ENCODE assay signal across 1 fruit fly cellular context in genomic region chr2L:7534024-7534423, dm6.
TF ChIP-seq lines count a peak whose summit lies in the region.

No protein-coding gene starts in this region.

TF ChIP-seq in whole organism, embryonic, 481 proteins besides CTCF, POLR2A, EP300 and RAD21 (continued from another document and continues in another):
- TF ChIP-seq Gsc (GFP tag; IDR thresholded peaks at IDR 0.05; lab: Robert Waterston, UW) (no peak), CG1832 (GFP tag; optimal IDR thresholded peaks at IDR 0.05; lab: Kevin White, UChicago) (no peak), mirr (GFP tag; optimal IDR thresholded peaks at IDR 0.05; lab: Kevin White, UChicago) (no peak), CG3065 (GFP tag; optimal IDR thresholded peaks at IDR 0.05; lab: Kevin White, UChicago) (no peak), CG14860 (GFP tag; IDR thresholded peaks at IDR 0.05; lab: Robert Waterston, UW; ENCODE audit: partially characterized antibody) (no peak), Hmr (GFP tag; optimal IDR thresholded peaks at IDR 0.05; lab: Kevin White, UChicago) (no peak), stwl (tag; optimal IDR thresholded peaks at IDR 0.05; lab: Kevin White, UChicago) (peak; percentile 3), HLH4C (GFP tag; IDR thresholded peaks at IDR 0.05; lab: Robert Waterston, UW; ENCODE audit: partially characterized antibody) (0 out of 3 replicates have a peak, but pooled peaks have one; percentile 44), gce (GFP tag; IDR thresholded peaks at IDR 0.05; lab: Robert Waterston, UW) (no peak), Dip3 (GFP tag; optimal IDR thresholded peaks at IDR 0.05; lab: Kevin White, UChicago) (no peak), Med (GFP tag; lab: Kevin White, UChicago) (peak; percentile 68), fd3F (GFP tag; optimal IDR thresholded peaks at IDR 0.05; lab: Kevin White, UChicago) (no peak), CG7963 (GFP tag; IDR thresholded peaks at IDR 0.05; lab: Robert Waterston, UW; ENCODE audit: partially characterized antibody) (no peak), Bdp1 (GFP tag; optimal IDR thresholded peaks at IDR 0.05; lab: Kevin White, UChicago) (no peak), NK7.1 (GFP tag; optimal IDR thresholded peaks at IDR 0.05; lab: Kevin White, UChicago) (no peak), E2f2 (GFP tag; IDR thresholded peaks at IDR 0.05; lab: Robert Waterston, UW) (peak; percentile 10; the same call in 1 of the 2 replicates), CG1603 (tag; optimal IDR thresholded peaks at IDR 0.05; lab: Kevin White, UChicago) (no peak), CG2129 (GFP tag; IDR thresholded peaks at IDR 0.05; lab: Robert Waterston, UW; ENCODE audit: partially characterized antibody) (no peak), CG14441 (GFP tag; IDR thresholded peaks at IDR 0.05; lab: Robert Waterston, UW) (no peak), kah (GFP tag; optimal IDR thresholded peaks at IDR 0.05; lab: Kevin White, UChicago) (no peak), CG4404 (GFP tag; IDR thresholded peaks at IDR 0.05; lab: Robert Waterston, UW) (peak; percentile 21; the same call in 1 of the 2 replicates), ken (GFP tag; IDR thresholded peaks at IDR 0.05; lab: Robert Waterston, UW) (no peak), tap (tag; optimal IDR thresholded peaks at IDR 0.05; lab: Kevin White, UChicago) (no peak), CG4730 (GFP tag; IDR thresholded peaks at IDR 0.05; lab: Robert Waterston, UW) (no peak), CG13287 (GFP tag; IDR thresholded peaks at IDR 0.05; lab: Robert Waterston, UW; ENCODE audit: partially characterized antibody) (no peak), Ets65A (GFP tag; lab: Kevin White, UChicago) (peak; percentile 51), vvl (GFP tag; IDR thresholded peaks at IDR 0.05; lab: Robert Waterston, UW) (no peak), Dek (tag; optimal IDR thresholded peaks at IDR 0.05; lab: Kevin White, UChicago) (no peak), tna (GFP tag; IDR thresholded peaks at IDR 0.05; lab: Robert Waterston, UW; ENCODE audit: partially characterized antibody) (no peak), esg (GFP tag; conservative IDR thresholded peaks at IDR 0.05; lab: Robert Waterston, UW) (no peak), Hr3 (GFP tag; optimal IDR thresholded peaks at IDR 0.05; lab: Kevin White, UChicago) (no peak), Hand (GFP tag; optimal IDR thresholded peaks at IDR 0.05; lab: Kevin White, UChicago) (no peak), CG8359 (GFP tag; optimal IDR thresholded peaks at IDR 0.05; lab: Kevin White, UChicago; ENCODE audit: borderline replicate concordance) (no peak), CG15601 (tag; optimal IDR thresholded peaks at IDR 0.05; lab: Kevin White, UChicago) (no peak), sc (optimal IDR thresholded peaks at IDR 0.05; lab: Kevin White, UChicago) (no peak), sc (GFP tag; optimal IDR thresholded peaks at IDR 0.05; lab: Kevin White, UChicago) (no peak), sug (tag; optimal IDR thresholded peaks at IDR 0.05; lab: Kevin White, UChicago) (no peak), Mad (GFP tag; optimal IDR thresholded peaks at IDR 0.05; lab: Kevin White, UChicago) (no peak), CG4360 (GFP tag; IDR thresholded peaks at IDR 0.05; lab: Robert Waterston, UW) (no peak), zfh2 (GFP tag; optimal IDR thresholded peaks at IDR 0.05; lab: Kevin White, UChicago) (no peak), sr (GFP tag; IDR thresholded peaks at IDR 0.05; lab: Robert Waterston, UW) (no peak), hkb (optimal IDR thresholded peaks at IDR 0.05; lab: Kevin White, UChicago) (no peak), hkb (GFP tag; IDR thresholded peaks at IDR 0.05; lab: Robert Waterston, UW) (0 out of 2 replicates have a peak, but pooled peaks have one; percentile 8), CG11696 (GFP tag; IDR thresholded peaks at IDR 0.05; lab: Robert Waterston, UW) (no peak), tin (GFP tag; optimal IDR thresholded peaks at IDR 0.05; lab: Kevin White, UChicago) (no peak), wdn (GFP tag; IDR thresholded peaks at IDR 0.05; lab: Robert Waterston, UW) (no peak), CG6791 (GFP tag; IDR thresholded peaks at IDR 0.05; lab: Robert Waterston, UW; ENCODE audit: partially characterized antibody) (0 out of 3 replicates have a peak, but pooled peaks have one; percentile 25), CG10321 (GFP tag; IDR thresholded peaks at IDR 0.05; lab: Robert Waterston, UW) (no peak), CG18262 (tag; optimal IDR thresholded peaks at IDR 0.05; lab: Kevin White, UChicago) (no peak), Sox100B (GFP tag; optimal IDR thresholded peaks at IDR 0.05; lab: Kevin White, UChicago) (no peak), CG6813 (GFP tag; optimal IDR thresholded peaks at IDR 0.05; lab: Kevin White, UChicago) (no peak), CG15696 (tag; optimal IDR thresholded peaks at IDR 0.05; lab: Kevin White, UChicago) (no peak), CG42726 (GFP tag; IDR thresholded peaks at IDR 0.05; lab: Robert Waterston, UW; ENCODE audit: partially characterized antibody) (no peak), Side (GFP tag; optimal IDR thresholded peaks at IDR 0.05; lab: Kevin White, UChicago) (no peak), Jarid2 (GFP tag; optimal IDR thresholded peaks at IDR 0.05; lab: Kevin White, UChicago) (no peak), wor (GFP tag; IDR thresholded peaks at IDR 0.05; lab: Robert Waterston, UW) (no peak), Ssrp (tag; optimal IDR thresholded peaks at IDR 0.05; lab: Kevin White, UChicago) (no peak), cg (GFP tag; optimal IDR thresholded peaks at IDR 0.05; lab: Kevin White, UChicago) (no peak), nerfin-2 (GFP tag; IDR thresholded peaks at IDR 0.05; lab: Robert Waterston, UW; ENCODE audit: partially characterized antibody) (0 out of 2 replicates have a peak, but pooled peaks have one; percentile 24), CG10654 (GFP tag; optimal IDR thresholded peaks at IDR 0.05; lab: Kevin White, UChicago) (no peak), CG9932 (GFP tag; IDR thresholded peaks at IDR 0.05; lab: Robert Waterston, UW) (no peak), CG10274 (GFP tag; optimal IDR thresholded peaks at IDR 0.05; lab: Kevin White, UChicago) (no peak), jumu (GFP tag; optimal IDR thresholded peaks at IDR 0.05; lab: Kevin White, UChicago) (no peak), CG31365 (tag; optimal IDR thresholded peaks at IDR 0.05; lab: Kevin White, UChicago) (no peak), CG12104 (GFP tag; optimal IDR thresholded peaks at IDR 0.05; lab: Kevin White, UChicago) (no peak), Asciz (GFP tag; optimal IDR thresholded peaks at IDR 0.05; lab: Kevin White, UChicago) (no peak), CG15479 (GFP tag; optimal IDR thresholded peaks at IDR 0.05; lab: Kevin White, UChicago) (no peak), ham (GFP tag; IDR thresholded peaks at IDR 0.05; lab: Robert Waterston, UW) (no peak), CG8290 (GFP tag; optimal IDR thresholded peaks at IDR 0.05; lab: Kevin White, UChicago) (no peak), CG8290 (tag; optimal IDR thresholded peaks at IDR 0.05; lab: Kevin White, UChicago) (peak in 1 of 2 experiments; percentile 9), zfh1 (GFP tag; IDR thresholded peaks at IDR 0.05; lab: Robert Waterston, UW) (no peak), klu (GFP tag; IDR thresholded peaks at IDR 0.05; lab: Robert Waterston, UW) (no peak), CG13894 (tag; optimal IDR thresholded peaks at IDR 0.05; lab: Kevin White, UChicago) (no peak), lilli (GFP tag; optimal IDR thresholded peaks at IDR 0.05; lab: Kevin White, UChicago) (no peak), dysf (GFP tag; IDR thresholded peaks at IDR 0.05; lab: Robert Waterston, UW) (no peak), gcm (GFP tag; optimal IDR thresholded peaks at IDR 0.05; lab: Kevin White, UChicago) (no peak), zen (tag; optimal IDR thresholded peaks at IDR 0.05; lab: Kevin White, UChicago) (no peak), sna (GFP tag; IDR thresholded peaks at IDR 0.05; lab: Robert Waterston, UW; ENCODE audit: partially characterized antibody) (no peak), CG10543 (GFP tag; optimal IDR thresholded peaks at IDR 0.05; lab: Kevin White, UChicago) (no peak), seq (GFP tag; IDR thresholded peaks at IDR 0.05; lab: Robert Waterston, UW) (no peak), YL-1 (GFP tag; optimal IDR thresholded peaks at IDR 0.05; lab: Kevin White, UChicago) (no peak), Hmx (GFP tag; optimal IDR thresholded peaks at IDR 0.05; lab: Kevin White, UChicago) (no peak), CG43689 (GFP tag; IDR thresholded peaks at IDR 0.05; lab: Robert Waterston, UW) (no peak), rib (GFP tag; IDR thresholded peaks at IDR 0.05; lab: Robert Waterston, UW) (0 out of 2 replicates have a peak, but pooled peaks have one; percentile 19), sd (tag; optimal IDR thresholded peaks at IDR 0.05; lab: Kevin White, UChicago) (no peak), CG9876 (GFP tag; optimal IDR thresholded peaks at IDR 0.05; lab: Kevin White, UChicago) (no peak), en (GFP tag; optimal IDR thresholded peaks at IDR 0.05; lab: Kevin White, UChicago) (no peak), run (tag; optimal IDR thresholded peaks at IDR 0.05; lab: Kevin White, UChicago) (no peak), CG13624 (GFP tag; optimal IDR thresholded peaks at IDR 0.05; lab: Kevin White, UChicago) (no peak), z (GFP tag; IDR thresholded peaks at IDR 0.05; lab: Robert Waterston, UW) (peak; percentile 85), CG3163 (GFP tag; optimal IDR thresholded peaks at IDR 0.05; lab: Kevin White, UChicago) (no peak), twi (tag; optimal IDR thresholded peaks at IDR 0.05; lab: Kevin White, UChicago) (no peak), chinmo (GFP tag; IDR thresholded peaks at IDR 0.05; lab: Robert Waterston, UW; ENCODE audit: partially characterized antibody) (no peak), inv (GFP tag; IDR thresholded peaks at IDR 0.05; lab: Robert Waterston, UW; ENCODE audit: partially characterized antibody) (0 out of 2 replicates have a peak, but pooled peaks have one; percentile 8), CG11247 (GFP tag; IDR thresholded peaks at IDR 0.05; lab: Robert Waterston, UW) (no peak), D19B (GFP tag; optimal IDR thresholded peaks at IDR 0.05; lab: Kevin White, UChicago) (no peak), chm (GFP tag; IDR thresholded peaks at IDR 0.05; lab: Robert Waterston, UW) (no peak), CG6765 (GFP tag; optimal IDR thresholded peaks at IDR 0.05; lab: Kevin White, UChicago) (no peak), H15 (GFP tag; IDR thresholded peaks at IDR 0.05; lab: Robert Waterston, UW) (no peak), CG2199 (GFP tag; IDR thresholded peaks at IDR 0.05; lab: Robert Waterston, UW) (0 out of 3 replicates have a peak, but pooled peaks have one; percentile 57), trem (tag; optimal IDR thresholded peaks at IDR 0.05; lab: Kevin White, UChicago) (no peak), so (GFP tag; IDR thresholded peaks at IDR 0.05; lab: Robert Waterston, UW) (0 out of 3 replicates have a peak, but pooled peaks have one; percentile 32), knrl (GFP tag; IDR thresholded peaks at IDR 0.05; lab: Robert Waterston, UW; ENCODE audit: partially characterized antibody) (0 out of 3 replicates have a peak, but pooled peaks have one; percentile 18), ato (GFP tag; IDR thresholded peaks at IDR 0.05; lab: Robert Waterston, UW; ENCODE audit: partially characterized antibody) (no peak), MTF-1 (GFP tag; optimal IDR thresholded peaks at IDR 0.05; lab: Kevin White, UChicago; ENCODE audit: borderline replicate concordance) (no peak), row (GFP tag; IDR thresholded peaks at IDR 0.05; lab: Robert Waterston, UW) (peak; percentile 54), fd96Cb (tag; optimal IDR thresholded peaks at IDR 0.05; lab: Kevin White, UChicago) (no peak), Dad (GFP tag; optimal IDR thresholded peaks at IDR 0.05; lab: Kevin White, UChicago) (no peak), E2f1 (GFP tag; IDR thresholded peaks at IDR 0.05; lab: Robert Waterston, UW) (no peak), Camta (GFP tag; optimal IDR thresholded peaks at IDR 0.05; lab: Kevin White, UChicago) (no peak), Lhr (GFP tag; optimal IDR thresholded peaks at IDR 0.05; lab: Kevin White, UChicago) (no peak), CG18599 (GFP tag; optimal IDR thresholded peaks at IDR 0.05; lab: Kevin White, UChicago) (no peak), vnd (GFP tag; IDR thresholded peaks at IDR 0.05; lab: Robert Waterston, UW; ENCODE audit: partially characterized antibody) (0 out of 3 replicates have a peak, but pooled peaks have one; percentile 18), MESR4 (GFP tag; optimal IDR thresholded peaks at IDR 0.05; lab: Kevin White, UChicago) (no peak), CG9437 (GFP tag; optimal IDR thresholded peaks at IDR 0.05; lab: Kevin White, UChicago) (no peak), CG10565 (GFP tag; optimal IDR thresholded peaks at IDR 0.05; lab: Kevin White, UChicago) (no peak), CG30431 (GFP tag; optimal IDR thresholded peaks at IDR 0.05; lab: Kevin White, UChicago) (no peak), Hr39 (optimal IDR thresholded peaks at IDR 0.05; lab: Kevin White, UChicago) (no peak), CG16813 (GFP tag; IDR thresholded peaks at IDR 0.05; lab: Robert Waterston, UW; ENCODE audit: partially characterized antibody) (no peak), Dref (GFP tag; IDR thresholded peaks at IDR 0.05; lab: Robert Waterston, UW) (no peak), slbo (GFP tag; IDR thresholded peaks at IDR 0.05; lab: Robert Waterston, UW) (0 out of 2 replicates have a peak, but pooled peaks have one; percentile 10), ash1 (GFP tag; optimal IDR thresholded peaks at IDR 0.05; lab: Kevin White, UChicago) (no peak), C15 (GFP tag; IDR thresholded peaks at IDR 0.05; lab: Robert Waterston, UW) (no peak), D19A (tag; optimal IDR thresholded peaks at IDR 0.05; lab: Kevin White, UChicago) (no peak), CG9727 (GFP tag; optimal IDR thresholded peaks at IDR 0.05; lab: Kevin White, UChicago) (no peak), mld (GFP tag; IDR thresholded peaks at IDR 0.05; lab: Robert Waterston, UW; ENCODE audit: partially characterized antibody) (no peak), Myb (GFP tag; optimal IDR thresholded peaks at IDR 0.05; lab: Kevin White, UChicago) (no peak), prd (optimal IDR thresholded peaks at IDR 0.05; lab: Kevin White, UChicago) (no peak), prd (GFP tag; IDR thresholded peaks at IDR 0.05; lab: Robert Waterston, UW) (0 out of 3 replicates have a peak, but pooled peaks have one; percentile 23), al (GFP tag; IDR thresholded peaks at IDR 0.05; lab: Robert Waterston, UW) (no peak), CG6654 (GFP tag; optimal IDR thresholded peaks at IDR 0.05; lab: Kevin White, UChicago) (peak; percentile 96), CG7987 (GFP tag; optimal IDR thresholded peaks at IDR 0.05; lab: Kevin White, UChicago) (no peak), crol (GFP tag; IDR thresholded peaks at IDR 0.05; lab: Robert Waterston, UW) (0 out of 2 replicates have a peak, but pooled peaks have one; percentile 25)
